Worm (Caenorhabditis elegans) whole organism, L4 larva: Measurements from ENCODE around the gene C47E8.4.

Source experiments
- D1046.2 ChIP-seq: fragments of 200-800 bp; sonication (Bioruptor generic); IDR thresholded peaks from 2 replicates; pipeline ENCODE4 v1.3.6; 2022; ENCODE audit warnings: missing genetic modification characterization, missing compliant biosample characterization
- F26F4.8 ChIP-seq: fragments of 200-800 bp; sonication (Bioruptor generic); conservative IDR thresholded peaks from 2 replicates; pipeline ENCODE4 v1.3.6; 2022; ENCODE audit warnings: missing genetic modification characterization, missing compliant biosample characterization
- F49E8.2 ChIP-seq: sonication (generic microtip); optimal IDR thresholded peaks from 2 replicates; lab custom pipeline; 2016; ENCODE audit warnings: missing compliant biosample characterization, mild to moderate bottlenecking, missing genetic modification characterization, borderline replicate concordance
- T26A8.4 ChIP-seq: fragments of 200-800 bp; sonication (Bioruptor generic); IDR thresholded peaks from 2 replicates; pipeline ENCODE4 v1.3.6; 2022; ENCODE audit warnings: missing genetic modification characterization, missing compliant biosample characterization
- Y105C5A.15 ChIP-seq: fragments of 200-800 bp; sonication (Bioruptor generic); IDR thresholded peaks from 2 replicates; pipeline ENCODE4 v1.3.6; 2022; ENCODE audit warnings: missing genetic modification characterization, missing compliant biosample characterization
- Y48G9A.11 ChIP-seq: fragments of 200-800 bp; sonication (Bioruptor generic); IDR thresholded peaks from 2 replicates; pipeline ENCODE4 v1.3.6; 2022; ENCODE audit warnings: missing genetic modification reagents, missing genetic modification characterization, missing compliant biosample characterization
- ZK546.5 ChIP-seq, 2 experiments: sonication (generic microtip); optimal IDR thresholded peaks; 2 replicates each; lab custom pipeline; 2017; ENCODE audit warnings: missing biosample characterization in 2 of 2, missing genetic modification characterization in 2 of 2
- aha-1 ChIP-seq: fragments of 150-350 bp; peaks from one replicate; lab custom pipeline; 2014; ENCODE audit warnings: missing biosample characterization, missing genetic modification characterization
- ama-1 ChIP-seq: fragments of 150-350 bp; optimal IDR thresholded peaks from 2 replicates; lab custom pipeline; 2014; ENCODE audit warnings: inconsistent platforms, mixed read lengths
- arid-1 ChIP-seq: fragments of 200-800 bp; sonication (Bioruptor generic); conservative IDR thresholded peaks from 2 replicates; pipeline ENCODE4 v1.3.6; 2022; ENCODE audit warnings: missing genetic modification reagents, missing genetic modification characterization, missing compliant biosample characterization
- attf-4 ChIP-seq: sonication (generic microtip); optimal IDR thresholded peaks from 3 replicates; lab custom pipeline; 2017; ENCODE audit warnings: missing biosample characterization, missing genetic modification characterization
- ceh-20 ChIP-seq: fragments of 200-800 bp; sonication (Bioruptor generic); IDR thresholded peaks from 2 replicates; pipeline ENCODE4 v1.3.6; 2022; ENCODE audit warnings: missing genetic modification reagents, missing genetic modification characterization, missing compliant biosample characterization
- ceh-28 ChIP-seq: fragments of 150-350 bp; optimal IDR thresholded peaks from 2 replicates; lab custom pipeline; 2014; ENCODE audit warnings: missing biosample characterization, missing genetic modification reagents, missing genetic modification characterization
- ceh-44 ChIP-seq: fragments of 200-800 bp; sonication (Bioruptor generic); IDR thresholded peaks from 2 replicates; pipeline ENCODE4 v1.3.6; 2022; ENCODE audit warnings: missing genetic modification reagents, missing genetic modification characterization, missing compliant biosample characterization
- ceh-82 ChIP-seq: sonication (generic microtip); optimal IDR thresholded peaks from 2 replicates; lab custom pipeline; 2017; ENCODE audit warnings: missing biosample characterization, missing genetic modification characterization
- ctbp-1 ChIP-seq: fragments of 200-800 bp; sonication (Bioruptor generic); IDR thresholded peaks from 2 replicates; pipeline ENCODE4 v1.3.6; 2022; ENCODE audit warnings: missing genetic modification reagents, missing genetic modification characterization, missing compliant biosample characterization
- daf-12 ChIP-seq: fragments of 150-350 bp; optimal IDR thresholded peaks from 2 replicates; lab custom pipeline; 2014; ENCODE audit warnings: missing biosample characterization, missing genetic modification reagents, missing genetic modification characterization
- daf-19 ChIP-seq: fragments of 200-800 bp; sonication (Bioruptor generic); conservative IDR thresholded peaks from 2 replicates; pipeline ENCODE4 v1.3.6; 2022; ENCODE audit warnings: missing genetic modification characterization, missing compliant biosample characterization
- dmd-6 ChIP-seq: fragments of 200-800 bp; sonication (Bioruptor generic); IDR thresholded peaks from 2 replicates; pipeline ENCODE4 v1.3.6; 2022; ENCODE audit warnings: missing genetic modification reagents, missing genetic modification characterization, missing compliant biosample characterization
- dmd-8 ChIP-seq: fragments of 200-800 bp; sonication (Bioruptor generic); IDR thresholded peaks from 2 replicates; pipeline ENCODE4 v1.3.6; 2022; ENCODE audit warnings: missing genetic modification characterization, missing compliant biosample characterization
- dmd-9 ChIP-seq: fragments of 200-800 bp; sonication (Bioruptor generic); IDR thresholded peaks from 2 replicates; pipeline ENCODE4 v1.3.6; 2022; ENCODE audit warnings: missing genetic modification reagents, missing genetic modification characterization, missing compliant biosample characterization
- dve-1 ChIP-seq: sonication (generic microtip); optimal IDR thresholded peaks from 2 replicates; lab custom pipeline; 2017; ENCODE audit warnings: antibody characterized with exemption, mild to moderate bottlenecking, missing genetic modification characterization, missing compliant biosample characterization; ENCODE audit not compliant: insufficient read depth
- fkh-10 ChIP-seq: fragments of 150-350 bp; optimal IDR thresholded peaks from 2 replicates; lab custom pipeline; 2014; ENCODE audit warnings: missing biosample characterization, missing genetic modification reagents, missing genetic modification characterization
- gei-8 ChIP-seq: fragments of 200-800 bp; sonication (Bioruptor generic); optimal IDR thresholded peaks from 2 replicates; lab custom pipeline; 2018; ENCODE audit warnings: mild to moderate bottlenecking, missing genetic modification characterization, missing compliant biosample characterization
- hif-1 ChIP-seq, 2 experiments: sonication (generic microtip); optimal IDR thresholded peaks; 2 replicates each; lab custom pipeline; 2016 to 2017; ENCODE audit warnings: missing compliant biosample characterization in 2 of 2, missing genetic modification characterization in 2 of 2, missing genetic modification reagents in 2 of 2, missing genotype in 2 of 2, mild to moderate bottlenecking in 1 of 2
- hlh-11 ChIP-seq: fragments of 200-800 bp; sonication (Bioruptor generic); optimal IDR thresholded peaks from 2 replicates; lab custom pipeline; 2018; ENCODE audit warnings: mild to moderate bottlenecking, missing genetic modification characterization, missing compliant biosample characterization
- hlh-30 ChIP-seq: sonication (generic microtip); optimal IDR thresholded peaks from 2 replicates; lab custom pipeline; 2017; ENCODE audit warnings: antibody characterized with exemption, mild to moderate bottlenecking, missing genetic modification characterization, missing compliant biosample characterization; ENCODE audit not compliant: insufficient read depth
- hmg-1.1 ChIP-seq: fragments of 200-800 bp; sonication (Bioruptor generic); IDR thresholded peaks from 2 replicates; pipeline ENCODE4 v1.3.6; 2022; ENCODE audit warnings: missing genetic modification reagents, missing genetic modification characterization, missing compliant biosample characterization
- jun-1 ChIP-seq: fragments of 150-350 bp; optimal IDR thresholded peaks from 2 replicates; lab custom pipeline; 2014; ENCODE audit warnings: missing biosample characterization, missing genetic modification reagents, missing genetic modification characterization
- lim-7 ChIP-seq: fragments of 200-800 bp; sonication (Bioruptor generic); IDR thresholded peaks from 2 replicates; pipeline ENCODE4 v1.3.6; 2022; ENCODE audit warnings: missing genetic modification characterization, missing compliant biosample characterization
- lin-13 ChIP-seq: fragments of 150-350 bp; optimal IDR thresholded peaks from 2 replicates; lab custom pipeline; 2014; ENCODE audit warnings: missing biosample characterization, missing genetic modification reagents, missing genetic modification characterization
- lin-39 ChIP-seq: fragments of 150-350 bp; optimal IDR thresholded peaks from 2 replicates; lab custom pipeline; 2014; ENCODE audit warnings: missing biosample characterization, missing genetic modification reagents, missing genetic modification characterization
- lsy-2 ChIP-seq, 2 experiments: fragments of 150-350 bp in 1 of 2; sonication (generic microtip) in 1 of 2; optimal IDR thresholded peaks; 2 replicates each; lab custom pipeline; 2014 to 2017; ENCODE audit warnings: missing biosample characterization in 2 of 2, missing genetic modification characterization in 2 of 2
- madf-5 ChIP-seq, 2 experiments: fragments of 200-800 bp; sonication (Bioruptor generic); IDR thresholded peaks; 2 replicates each; pipeline ENCODE4 v1.3.6; 2022; ENCODE audit warnings: missing compliant biosample characterization in 2 of 2, missing genetic modification characterization in 2 of 2
- mdl-1 ChIP-seq, 2 experiments: fragments of 150-350 bp in 1 of 2; sonication (generic microtip) in 1 of 2; optimal IDR thresholded peaks; 2 replicates each; lab custom pipeline; 2014 to 2017; ENCODE audit warnings: missing biosample characterization in 2 of 2, missing genetic modification characterization in 2 of 2
- mep-1 ChIP-seq: fragments of 150-350 bp; sonication (generic microtip); optimal IDR thresholded peaks from 3 replicates; lab custom pipeline; 2014; ENCODE audit warnings: missing biosample characterization, missing genetic modification characterization
- mxl-3 ChIP-seq: fragments of 200-800 bp; sonication (Bioruptor generic); optimal IDR thresholded peaks from 2 replicates; lab custom pipeline; 2018; ENCODE audit warnings: mild to moderate bottlenecking, missing genetic modification characterization, missing compliant biosample characterization
- nhr-11 ChIP-seq: fragments of 150-350 bp; optimal IDR thresholded peaks from 2 replicates; lab custom pipeline; 2014; ENCODE audit warnings: missing biosample characterization, missing genetic modification characterization
- nhr-111 ChIP-seq: fragments of 200-800 bp; sonication (Bioruptor generic); optimal IDR thresholded peaks from 2 replicates; lab custom pipeline; 2018; ENCODE audit warnings: mild to moderate bottlenecking, missing genetic modification characterization, missing compliant biosample characterization
- nhr-76 ChIP-seq: fragments of 150-350 bp; optimal IDR thresholded peaks from 2 replicates; lab custom pipeline; 2014; ENCODE audit warnings: missing biosample characterization, missing genetic modification characterization
- php-3 ChIP-seq: fragments of 200-800 bp; sonication (Bioruptor generic); IDR thresholded peaks from 2 replicates; pipeline ENCODE4 v1.3.6; 2022; ENCODE audit warnings: missing genetic modification reagents, missing genetic modification characterization, missing compliant biosample characterization
- sdz-12 ChIP-seq: fragments of 200-800 bp; sonication (Bioruptor generic); optimal IDR thresholded peaks from 2 replicates; lab custom pipeline; 2018; ENCODE audit warnings: mild to moderate bottlenecking, missing genetic modification characterization, missing compliant biosample characterization
- set-16 ChIP-seq: fragments of 200-800 bp; sonication (Bioruptor generic); IDR thresholded peaks from 2 replicates; pipeline ENCODE4 v1.3.6; 2022; ENCODE audit warnings: missing genetic modification reagents, missing genetic modification characterization, missing compliant biosample characterization
- skn-1 ChIP-seq: fragments of 150-350 bp; optimal IDR thresholded peaks from 2 replicates; lab custom pipeline; 2014; ENCODE audit warnings: missing biosample characterization, missing genetic modification characterization
- snpc-1.2 ChIP-seq: fragments of 200-800 bp; sonication (Bioruptor generic); IDR thresholded peaks from 2 replicates; pipeline ENCODE4 v1.3.6; 2022; ENCODE audit warnings: missing genetic modification reagents, missing genetic modification characterization, missing compliant biosample characterization
- spr-1 ChIP-seq: sonication (generic microtip); optimal IDR thresholded peaks from 2 replicates; lab custom pipeline; 2016; ENCODE audit warnings: mild to moderate bottlenecking, missing genetic modification characterization, missing compliant biosample characterization
- unc-130 ChIP-seq: sonication (generic microtip); optimal IDR thresholded peaks from 2 replicates; lab custom pipeline; 2016; ENCODE audit warnings: missing genetic modification reagents, missing genetic modification characterization, missing compliant biosample characterization
- unc-39 ChIP-seq: sonication (generic microtip); optimal IDR thresholded peaks from 2 replicates; lab custom pipeline; 2017; ENCODE audit warnings: missing biosample characterization, missing genetic modification characterization
- unc-62 ChIP-seq, 3 experiments: fragments of 150-350 bp in 1 of 3; sonication (generic microtip); optimal IDR thresholded peaks in 2 of 3; peaks in 1 of 3; 1 replicate in 1 of 3; 2 replicates in 2 of 3; lab custom pipeline; 2014 to 2017; ENCODE audit warnings: missing biosample characterization in 3 of 3, missing genetic modification characterization in 3 of 3, missing genetic modification reagents in 3 of 3, missing genotype in 1 of 3
- zag-1 ChIP-seq: fragments of 150-350 bp; optimal IDR thresholded peaks from 2 replicates; lab custom pipeline; 2014; ENCODE audit warnings: missing biosample characterization, missing genetic modification characterization

Gene C47E8.4

DNA sequence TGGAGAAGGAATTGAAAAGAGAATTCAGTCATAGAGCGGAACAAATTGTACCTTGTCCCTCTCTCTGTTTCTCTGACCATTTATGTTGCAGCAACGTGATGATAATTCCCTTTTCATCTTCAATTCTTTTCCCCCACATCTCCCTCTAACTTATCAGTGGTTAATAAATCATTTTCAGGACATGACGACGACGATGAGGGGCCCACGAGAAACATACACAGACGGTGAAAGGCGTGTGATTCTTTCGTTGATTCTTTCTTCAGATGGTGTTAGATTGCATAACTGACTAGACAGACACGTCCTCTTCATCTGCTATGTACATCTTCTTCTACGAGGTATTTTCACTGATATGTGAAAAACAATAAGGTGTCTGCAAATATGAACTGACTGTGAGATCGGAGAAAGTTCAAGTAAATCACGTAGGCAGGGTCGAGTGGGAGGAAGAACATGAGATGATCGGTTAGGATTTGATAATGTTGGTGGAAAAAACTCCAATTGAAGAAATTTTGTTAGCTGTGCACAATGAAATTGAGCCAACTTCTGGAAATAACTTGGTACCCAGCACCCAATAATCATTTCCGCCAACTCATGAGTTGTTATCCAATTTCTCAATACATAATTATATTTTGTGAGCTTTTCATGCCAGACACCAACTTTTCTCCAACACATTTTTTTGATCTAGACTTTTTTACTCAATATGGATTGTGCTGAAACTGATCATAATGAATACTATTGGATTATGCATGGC is 24.5 kb downstream of the C47E8.4 start, which contains the start of gene srh-17 (continued):
- no peak for TF ChIP-seq T26A8.4 (GFP tag; lab: Robert Waterston, UW)
- TF ChIP-seq nhr-111 (GFP tag; lab: Kevin White, UChicago), result no peak
- no peak for TF ChIP-seq daf-12 (tag; lab: Kevin White, UChicago)
- TF ChIP-seq ZK546.5 (tag; optimal IDR thresholded peaks at IDR 0.05; lab: Kevin White, UChicago), result no peak
- peak; percentile 77 for TF ChIP-seq hlh-30 (tag; lab: Kevin White, UChicago)
- TF ChIP-seq ama-1, result no peak
- no peak for TF ChIP-seq nhr-76 (tag; lab: Kevin White, UChicago)
- TF ChIP-seq dmd-8 (GFP tag; lab: Robert Waterston, UW), result no peak
- no peak for TF ChIP-seq D1046.2 (GFP tag; lab: Robert Waterston, UW)
- TF ChIP-seq lin-39 (tag; lab: Kevin White, UChicago), result no peak
- TF ChIP-seq Y105C5A.15 (GFP tag; lab: Robert Waterston, UW), result no peak
- no peak for TF ChIP-seq php-3
- TF ChIP-seq unc-130 (GFP tag; lab: Kevin White, UChicago), result no peak
- peak; percentile 49 for TF ChIP-seq dmd-6 (GFP tag; lab: Robert Waterston, UW)
- no peak for TF ChIP-seq unc-39 (tag; lab: Kevin White, UChicago)
- no peak for TF ChIP-seq sdz-12 (GFP tag; lab: Kevin White, UChicago)
- peak; percentile 53 to 76 for TF ChIP-seq hif-1 (tag; optimal IDR thresholded peaks at IDR 0.05; lab: Kevin White, UChicago)
- no peak for TF ChIP-seq lsy-2 (tag; optimal IDR thresholded peaks at IDR 0.05; lab: Kevin White, UChicago)
- TF ChIP-seq dve-1, result no peak
- no peak for TF ChIP-seq dmd-9 (GFP tag; lab: Robert Waterston, UW)
- TF ChIP-seq hmg-1.1 (GFP tag; lab: Robert Waterston, UW), result no peak
- TF ChIP-seq hlh-11 (tag; lab: Kevin White, UChicago), result peak; percentile 79
- no peak for TF ChIP-seq daf-19
- no peak for TF ChIP-seq ceh-44 (GFP tag; lab: Robert Waterston, UW)
- TF ChIP-seq fkh-10, result no peak
- peak in 1 of 2 experiments; percentile 72 for TF ChIP-seq unc-62 (GFP tag; optimal IDR thresholded peaks at IDR 0.05 in 1 of 2; lab: Kevin White, UChicago)
- no peak for TF ChIP-seq unc-62 (tag; optimal IDR thresholded peaks at IDR 0.05; lab: Kevin White, UChicago)
- no peak for TF ChIP-seq jun-1 (tag; lab: Kevin White, UChicago)
- TF ChIP-seq aha-1, result peak; percentile 92
- no peak for TF ChIP-seq gei-8 (GFP tag; lab: Kevin White, UChicago)
- TF ChIP-seq spr-1, result no peak
- TF ChIP-seq arid-1, result no peak
- TF ChIP-seq zag-1 (tag; lab: Kevin White, UChicago), result no peak
- peak; percentile 83 to 87 for TF ChIP-seq mdl-1 (tag; optimal IDR thresholded peaks at IDR 0.05; lab: Kevin White, UChicago)
- peak; percentile 93 for TF ChIP-seq mxl-3 (GFP tag; lab: Kevin White, UChicago)
- TF ChIP-seq Y48G9A.11, result no peak
- TF ChIP-seq skn-1 (tag; lab: Kevin White, UChicago), result no peak
- TF ChIP-seq snpc-1.2, result no peak
- no peak for TF ChIP-seq set-16 (GFP tag; lab: Robert Waterston, UW)
- no peak for TF ChIP-seq lim-7 (GFP tag; lab: Robert Waterston, UW)
- no peak for TF ChIP-seq F49E8.2
- peak; percentile 65; the same call in 1 of the 2 replicates for TF ChIP-seq ceh-20 (GFP tag; lab: Robert Waterston, UW)
- peak; percentile 14 for TF ChIP-seq nhr-11 (tag; lab: Kevin White, UChicago)
- TF ChIP-seq ceh-28, result no peak
- TF ChIP-seq madf-5 (GFP tag; IDR thresholded peaks at IDR 0.05; lab: Robert Waterston, UW), result no peak
- TF ChIP-seq F26F4.8 (GFP tag; lab: Robert Waterston, UW), result no peak
- no peak for TF ChIP-seq ctbp-1 (GFP tag; lab: Robert Waterston, UW)
- TF ChIP-seq lin-13 (GFP tag; lab: Kevin White, UChicago), result no peak
- no peak for TF ChIP-seq attf-4 (tag; lab: Kevin White, UChicago)
- no peak for TF ChIP-seq ceh-82
- TF ChIP-seq mep-1 (tag; lab: Kevin White, UChicago), result no peak
